Fruit fly (Drosophila melanogaster) whole organism, wandering third instar larva: ENCODE measurements around the gene jet.

ENCODE experiments used
- Abd-B ChIP-seq: fragments of >200 bp; optimal IDR thresholded peaks from 2 replicates; lab custom pipeline; 2017; ENCODE audit warnings: missing biosample characterization, missing genetic modification characterization
- CG9705 ChIP-seq: fragments of 200-800 bp; sonication (Bioruptor generic); optimal IDR thresholded peaks from 2 replicates; lab custom pipeline; 2018; ENCODE audit warnings: missing biosample characterization, mild to moderate bottlenecking, missing genetic modification characterization
- CrebA ChIP-seq: fragments of 200-800 bp; sonication (Bioruptor generic); optimal IDR thresholded peaks from 2 replicates; lab custom pipeline; 2016; ENCODE audit warnings: missing biosample characterization, mild to moderate bottlenecking, missing genetic modification characterization, borderline replicate concordance
- Dfd ChIP-seq: fragments of >200 bp; optimal IDR thresholded peaks from 2 replicates; lab custom pipeline; 2017; ENCODE audit warnings: missing biosample characterization, missing genetic modification characterization
- Dif ChIP-seq: fragments of 200-275, 200-300 bp; sonication (Bioruptor generic); optimal IDR thresholded peaks from 2 replicates; lab custom pipeline; 2018; ENCODE audit warnings: missing biosample characterization, missing genetic modification characterization; ENCODE audit not compliant: partially characterized antibody
- GATAd ChIP-seq: sonication (Bioruptor generic); optimal IDR thresholded peaks from 2 replicates; lab custom pipeline; 2016; ENCODE audit warnings: missing biosample characterization, missing genetic modification characterization
- HLH106 ChIP-seq: fragments of 200-800 bp; optimal IDR thresholded peaks from 3 replicates; lab custom pipeline; 2019; ENCODE audit warnings: missing biosample characterization, mild to moderate bottlenecking, missing genetic modification characterization, moderate library complexity
- Hnf4 ChIP-seq: fragments of 200-800 bp; sonication (Bioruptor generic); optimal IDR thresholded peaks from 2 replicates; lab custom pipeline; 2016; ENCODE audit warnings: missing biosample characterization, mild to moderate bottlenecking, missing genetic modification characterization
- Hr83 ChIP-seq: fragments of 200-300 bp; sonication (Bioruptor generic); optimal IDR thresholded peaks from 2 replicates; lab custom pipeline; 2016; ENCODE audit warnings: missing biosample characterization, mild to moderate bottlenecking, missing genetic modification characterization, moderate library complexity; ENCODE audit not compliant: poor library complexity, severe bottlenecking
- Jra ChIP-seq: sonication (Bioruptor generic); optimal IDR thresholded peaks from 2 replicates; lab custom pipeline; 2016; ENCODE audit warnings: missing biosample characterization, missing genetic modification characterization
- Mio ChIP-seq: sonication (Bioruptor generic); optimal IDR thresholded peaks from 2 replicates; lab custom pipeline; 2016; ENCODE audit warnings: missing biosample characterization, missing genetic modification characterization
- N ChIP-seq: fragments of >200 bp; optimal IDR thresholded peaks from 2 replicates; lab custom pipeline; 2018; ENCODE audit warnings: missing biosample characterization, missing external identifiers, missing genetic modification characterization
- OdsH ChIP-seq: fragments of 200-800 bp; sonication (Bioruptor generic); optimal IDR thresholded peaks from 2 replicates; lab custom pipeline; 2016; ENCODE audit warnings: missing biosample characterization, mild to moderate bottlenecking, missing genetic modification characterization
- Rel ChIP-seq, 2 experiments: fragments of 200-800 bp; sonication (Bioruptor generic) in 1 of 2; optimal IDR thresholded peaks; 2 replicates in 1 of 2; 3 replicates in 1 of 2; lab custom pipeline; 2016 to 2019; ENCODE audit warnings: mild to moderate bottlenecking in 2 of 2, missing biosample characterization in 2 of 2, missing genetic modification characterization in 2 of 2, moderate library complexity in 1 of 2
- Sp1 ChIP-seq: fragments of 200-800 bp; sonication (Bioruptor generic); optimal IDR thresholded peaks from 3 replicates; lab custom pipeline; 2019; ENCODE audit warnings: missing biosample characterization, mild to moderate bottlenecking, missing genetic modification characterization, moderate library complexity
- Vsx2 ChIP-seq: fragments of 200-300, 225-300 bp; sonication (Bioruptor generic); optimal IDR thresholded peaks from 2 replicates; lab custom pipeline; 2018; ENCODE audit warnings: missing biosample characterization, missing genetic modification characterization; ENCODE audit not compliant: partially characterized antibody
- br ChIP-seq: fragments of 200-800 bp; sonication (Bioruptor generic); optimal IDR thresholded peaks from 2 replicates; lab custom pipeline; 2016; ENCODE audit warnings: missing biosample characterization, missing genetic modification characterization
- brk ChIP-seq: fragments of 200-800 bp; sonication (Bioruptor generic); optimal IDR thresholded peaks from 2 replicates; lab custom pipeline; 2016; ENCODE audit warnings: missing biosample characterization, mild to moderate bottlenecking, missing genetic modification characterization
- dl ChIP-seq, 2 experiments: fragments of 175-275, 200-275 bp in 1 of 2; fragments of 200-275 bp in 1 of 2; sonication (Bioruptor generic); optimal IDR thresholded peaks; lab custom pipeline; 2018; ENCODE audit warnings: mild to moderate bottlenecking in 2 of 2, missing biosample characterization in 2 of 2, missing genetic modification characterization in 2 of 2, moderate library complexity in 2 of 2; ENCODE audit not compliant: partially characterized antibody in 2 of 2, insufficient read depth in 1 of 2
- dmrt93B ChIP-seq: fragments of 200-800 bp; sonication (Bioruptor generic); optimal IDR thresholded peaks from 2 replicates; lab custom pipeline; 2018; ENCODE audit warnings: missing biosample characterization, mild to moderate bottlenecking, missing genetic modification characterization
- ey ChIP-seq: fragments of 200-800 bp; sonication (Bioruptor generic); optimal IDR thresholded peaks from 2 replicates; lab custom pipeline; 2016; ENCODE audit warnings: missing biosample characterization, missing genetic modification characterization
- foxo ChIP-seq, 2 experiments: fragments of 200-800 bp; sonication (Bioruptor generic); optimal IDR thresholded peaks; 2 replicates in 1 of 2; 3 replicates in 1 of 2; lab custom pipeline; 2016 to 2017; ENCODE audit warnings: missing biosample characterization in 2 of 2, missing genetic modification characterization in 2 of 2
- fru ChIP-seq: fragments of 200-800 bp; sonication (Bioruptor generic); optimal IDR thresholded peaks from 3 replicates; lab custom pipeline; 2016; ENCODE audit warnings: missing biosample characterization, mild to moderate bottlenecking, missing genetic modification characterization
- h ChIP-seq: fragments of 200-800 bp; sonication (Bioruptor generic); optimal IDR thresholded peaks from 3 replicates; lab custom pipeline; 2016; ENCODE audit warnings: missing biosample characterization, mild to moderate bottlenecking, missing genetic modification characterization
- jim ChIP-seq: fragments of 175-275, 200-325 bp; sonication (Bioruptor generic); optimal IDR thresholded peaks from 2 replicates; lab custom pipeline; 2016; ENCODE audit warnings: missing biosample characterization, mild to moderate bottlenecking, missing genetic modification characterization
- lola ChIP-seq: fragments of >200 bp; optimal IDR thresholded peaks from 2 replicates; lab custom pipeline; 2017; ENCODE audit warnings: missing biosample characterization, missing genetic modification characterization
- pan ChIP-seq: fragments of >200 bp; optimal IDR thresholded peaks from 2 replicates; lab custom pipeline; 2017
- psq ChIP-seq: fragments of 200-800 bp; sonication (Bioruptor generic); optimal IDR thresholded peaks from 3 replicates; lab custom pipeline; 2017; ENCODE audit warnings: missing biosample characterization, mild to moderate bottlenecking, missing genetic modification characterization, moderate library complexity
- rgr ChIP-seq: fragments of 200-800 bp; sonication (Bioruptor generic); optimal IDR thresholded peaks from 3 replicates; lab custom pipeline; 2016; ENCODE audit warnings: missing biosample characterization, mild to moderate bottlenecking, missing genetic modification characterization
- sage ChIP-seq: fragments of 200-800 bp; sonication (Bioruptor generic); optimal IDR thresholded peaks from 2 replicates; lab custom pipeline; 2016; ENCODE audit warnings: missing biosample characterization, mild to moderate bottlenecking, missing genetic modification characterization
- sv ChIP-seq: fragments of 200-800 bp; sonication (Bioruptor generic); optimal IDR thresholded peaks from 3 replicates; lab custom pipeline; 2016; ENCODE audit warnings: missing biosample characterization, missing genetic modification characterization
- tai ChIP-seq: sonication (Bioruptor generic); optimal IDR thresholded peaks from 2 replicates; lab custom pipeline; 2016; ENCODE audit warnings: missing biosample characterization, missing genetic modification characterization
- usp ChIP-seq: fragments of >200 bp; optimal IDR thresholded peaks from 2 replicates; lab custom pipeline; 2017; ENCODE audit warnings: missing biosample characterization, missing genetic modification characterization
- woc ChIP-seq: sonication (Bioruptor generic); optimal IDR thresholded peaks from 2 replicates; lab custom pipeline; 2016; ENCODE audit warnings: missing biosample characterization, mild to moderate bottlenecking, missing genetic modification characterization

jet gene

dm6 chr2L:4928340-4928739, 21.2 kb downstream of the jet start:
- TF ChIP-seq Sp1 (GFP tag; lab: Kevin White, UChicago) (no peak), Dif (GFP tag; lab: Kevin White, UChicago) (no peak), woc (GFP tag; lab: Kevin White, UChicago) (no peak), N (GFP tag; lab: Kevin White, UChicago) (no peak), usp (GFP tag; lab: Kevin White, UChicago) (no peak), lola (GFP tag; lab: Kevin White, UChicago) (no peak), Hnf4 (GFP tag; lab: Kevin White, UChicago) (no peak), fru (no peak), OdsH (GFP tag; lab: Kevin White, UChicago) (no peak), jim (GFP tag; lab: Kevin White, UChicago) (no peak), Mio (GFP tag; lab: Kevin White, UChicago) (no peak), psq (GFP tag; lab: Kevin White, UChicago) (no peak)

- no peak for TF ChIP-seq Dif (GFP tag; lab: Kevin White, UChicago)
- no peak for TF ChIP-seq psq (GFP tag; lab: Kevin White, UChicago)
- no peak for TF ChIP-seq GATAd (GFP tag; lab: Kevin White, UChicago)
- TF ChIP-seq brk (GFP tag; lab: Kevin White, UChicago): no peak
- TF ChIP-seq Jra (GFP tag; lab: Kevin White, UChicago): no peak
- TF ChIP-seq Hr83 (GFP tag; lab: Kevin White, UChicago): no peak
- no peak for TF ChIP-seq Sp1 (GFP tag; lab: Kevin White, UChicago)
- no peak for TF ChIP-seq tai (GFP tag; lab: Kevin White, UChicago)
- TF ChIP-seq OdsH (GFP tag; lab: Kevin White, UChicago): no peak
- no peak for TF ChIP-seq N (GFP tag; lab: Kevin White, UChicago)
- TF ChIP-seq CrebA (GFP tag; lab: Kevin White, UChicago): no peak
- TF ChIP-seq Dfd (GFP tag; lab: Kevin White, UChicago): no peak
- no peak for TF ChIP-seq pan (lab: Kevin White, UChicago)
- TF ChIP-seq Abd-B (GFP tag; lab: Kevin White, UChicago): no peak
- no peak for TF ChIP-seq fru
- no peak for TF ChIP-seq HLH106 (tag; lab: Kevin White, UChicago)
- TF ChIP-seq sage (GFP tag; lab: Kevin White, UChicago): no peak
- TF ChIP-seq ey (GFP tag; lab: Kevin White, UChicago): no peak
Observed at dm6 chr2L:4916738-4917137, 32.8 kb downstream of the jet start.

DNA sequence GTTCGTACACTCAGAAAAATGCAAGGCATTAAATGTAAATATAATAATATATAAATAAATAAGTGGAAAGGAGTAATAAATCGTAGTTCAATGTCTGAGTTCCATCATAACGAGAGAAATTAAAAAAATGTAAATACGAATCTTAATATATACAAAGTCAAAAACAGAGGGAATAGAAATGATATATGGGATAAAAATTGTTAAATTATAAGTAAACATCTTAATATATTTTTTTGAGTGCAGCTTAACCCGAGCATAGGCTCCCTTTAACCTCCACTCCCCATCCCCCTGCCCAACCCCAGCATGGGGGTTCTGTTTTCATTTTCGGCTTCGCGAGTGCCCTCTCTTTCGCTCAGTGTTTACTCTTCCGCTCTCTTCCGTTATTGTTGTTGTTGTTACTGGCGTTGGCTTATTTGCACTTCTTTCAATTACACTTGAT, 33.9 kb downstream of the jet start:
- TF ChIP-seq psq (GFP tag; lab: Kevin White, UChicago) (peak; percentile 64), Sp1 (GFP tag; lab: Kevin White, UChicago) (peak; percentile 19), foxo (GFP tag; optimal IDR thresholded peaks at IDR 0.05; lab: Kevin White, UChicago) (peak in 1 of 2 experiments; percentile 44), sage (GFP tag; lab: Kevin White, UChicago) (no peak), fru (no peak), HLH106 (tag; lab: Kevin White, UChicago) (peak; percentile 41), Jra (GFP tag; lab: Kevin White, UChicago) (no peak), dmrt93B (peak; percentile 15), CrebA (GFP tag; lab: Kevin White, UChicago) (no peak), Vsx2 (GFP tag; lab: Kevin White, UChicago) (no peak), CG9705 (GFP tag; lab: Kevin White, UChicago) (no peak), rgr (GFP tag; lab: Kevin White, UChicago) (no peak), jim (GFP tag; lab: Kevin White, UChicago) (no peak), br (GFP tag; lab: Kevin White, UChicago) (no peak), Abd-B (GFP tag; lab: Kevin White, UChicago) (no peak), woc (GFP tag; lab: Kevin White, UChicago) (no peak)

- TF ChIP-seq dmrt93B: no peak
- no peak for TF ChIP-seq Sp1 (GFP tag; lab: Kevin White, UChicago)
- no peak for TF ChIP-seq lola (GFP tag; lab: Kevin White, UChicago)
- no peak for TF ChIP-seq Hr83 (GFP tag; lab: Kevin White, UChicago)
- no peak for TF ChIP-seq Hnf4 (GFP tag; lab: Kevin White, UChicago)
- TF ChIP-seq sv: peak; percentile 3
- TF ChIP-seq h (GFP tag; lab: Kevin White, UChicago): peak; percentile 16
- no peak for TF ChIP-seq tai (GFP tag; lab: Kevin White, UChicago)
- TF ChIP-seq jim (GFP tag; lab: Kevin White, UChicago): no peak
- no peak for TF ChIP-seq rgr (GFP tag; lab: Kevin White, UChicago)
- TF ChIP-seq ey (GFP tag; lab: Kevin White, UChicago): no peak
- TF ChIP-seq dl (GFP tag; optimal IDR thresholded peaks at IDR 0.05; lab: Kevin White, UChicago; ENCODE audit: insufficient read depth in 1 of 2, partially characterized antibody in 2 of 2): no peak
- TF ChIP-seq Dfd (GFP tag; lab: Kevin White, UChicago): no peak
- no peak for TF ChIP-seq Rel (GFP tag; optimal IDR thresholded peaks at IDR 0.05; lab: Kevin White, UChicago)
- no peak for TF ChIP-seq Rel (tag; optimal IDR thresholded peaks at IDR 0.05; lab: Kevin White, UChicago)
Observed at dm6 chr2L:4907986-4908385, 41.6 kb downstream of the jet start.
